Worm (Caenorhabditis elegans) whole organism, L2 larva: Measurements from ENCODE around the gene W06E11.1.

Experiments used
- C34F6.9 ChIP-seq: fragments of 150-350 bp; optimal IDR thresholded peaks from 2 replicates; lab custom pipeline; 2014; ENCODE audit warnings: missing biosample characterization, missing genetic modification characterization
- F13H6.1 ChIP-seq: sonication (generic microtip); optimal IDR thresholded peaks from 2 replicates; lab custom pipeline; 2016; ENCODE audit warnings: missing genetic modification characterization, missing compliant biosample characterization
- R02D3.7 ChIP-seq: fragments of 150-350 bp; optimal IDR thresholded peaks from 2 replicates; lab custom pipeline; 2014; ENCODE audit warnings: missing biosample characterization, missing genetic modification characterization
- Y55F3AM.14 ChIP-seq: fragments of 200-800 bp; sonication (Bioruptor generic); optimal IDR thresholded peaks from 2 replicates; lab custom pipeline; 2018; ENCODE audit warnings: mild to moderate bottlenecking, missing genetic modification characterization, missing compliant biosample characterization
- ZK546.5 ChIP-seq: sonication (generic microtip); optimal IDR thresholded peaks from 2 replicates; lab custom pipeline; 2017; ENCODE audit warnings: missing biosample characterization, missing genetic modification characterization
- alr-1 ChIP-seq: fragments of 150-350 bp; optimal IDR thresholded peaks from 2 replicates; lab custom pipeline; 2014; ENCODE audit warnings: missing biosample characterization, missing genetic modification characterization
- aly-2 ChIP-seq: fragments of 150-350 bp; optimal IDR thresholded peaks from 2 replicates; lab custom pipeline; 2014; ENCODE audit warnings: missing biosample characterization, missing genetic modification characterization
- ama-1 ChIP-seq: fragments of 150-350 bp; optimal IDR thresholded peaks from 2 replicates; lab custom pipeline; 2018; ENCODE audit warnings: inconsistent platforms
- ceh-16 ChIP-seq: fragments of 150-350 bp; optimal IDR thresholded peaks from 2 replicates; lab custom pipeline; 2014; ENCODE audit warnings: missing biosample characterization, missing genetic modification characterization
- crh-2 ChIP-seq: sonication (generic microtip); optimal IDR thresholded peaks from 2 replicates; lab custom pipeline; 2017; ENCODE audit warnings: missing biosample characterization, missing genetic modification characterization
- dmd-4 ChIP-seq: sonication (generic microtip); optimal IDR thresholded peaks from 2 replicates; lab custom pipeline; 2017; ENCODE audit warnings: missing biosample characterization, missing genetic modification characterization
- egl-27 ChIP-seq: sonication (generic microtip); optimal IDR thresholded peaks from 3 replicates; lab custom pipeline; 2017; ENCODE audit warnings: missing biosample characterization, missing genetic modification reagents, missing genetic modification characterization
- elt-1 ChIP-seq: fragments of 150-350 bp; optimal IDR thresholded peaks from 2 replicates; lab custom pipeline; 2014; ENCODE audit warnings: missing biosample characterization, missing genetic modification characterization
- elt-3 ChIP-seq: sonication (generic microtip); optimal IDR thresholded peaks from 2 replicates; lab custom pipeline; 2017; ENCODE audit warnings: missing biosample characterization, missing genetic modification characterization
- fos-1 ChIP-seq: fragments of 150-350 bp; optimal IDR thresholded peaks from 2 replicates; lab custom pipeline; 2014; ENCODE audit warnings: missing biosample characterization, missing genetic modification characterization
- gmeb-1 ChIP-seq: fragments of 150-350 bp; optimal IDR thresholded peaks from 2 replicates; lab custom pipeline; 2014; ENCODE audit warnings: missing biosample characterization, missing genetic modification characterization
- lin-11 ChIP-seq: fragments of 150-350 bp; sonication (generic microtip); optimal IDR thresholded peaks from 2 replicates; lab custom pipeline; 2014; ENCODE audit warnings: missing biosample characterization, missing genetic modification characterization, inconsistent platforms, mixed read lengths
- lin-13 ChIP-seq: fragments of 150-350 bp; optimal IDR thresholded peaks from 2 replicates; lab custom pipeline; 2014; ENCODE audit warnings: missing biosample characterization, missing genetic modification reagents, missing genetic modification characterization
- lsy-2 ChIP-seq, 2 experiments: fragments of 150-350 bp in 1 of 2; sonication (generic microtip) in 1 of 2; optimal IDR thresholded peaks; 2 replicates each; lab custom pipeline; 2014 to 2017; ENCODE audit warnings: missing biosample characterization in 2 of 2, missing genetic modification characterization in 2 of 2
- mab-5 ChIP-seq: fragments of 150-350 bp; optimal IDR thresholded peaks from 2 replicates; lab custom pipeline; 2014; ENCODE audit warnings: missing biosample characterization, missing genetic modification characterization
- mbf-1 ChIP-seq: sonication (generic microtip); optimal IDR thresholded peaks from 2 replicates; lab custom pipeline; 2017; ENCODE audit warnings: missing biosample characterization, missing genetic modification characterization
- mdl-1 ChIP-seq, 2 experiments: fragments of 150-350 bp in 1 of 2; sonication (generic microtip) in 1 of 2; optimal IDR thresholded peaks; 2 replicates each; lab custom pipeline; 2017; ENCODE audit warnings: missing biosample characterization in 2 of 2, missing genetic modification characterization in 2 of 2
- nhr-10 ChIP-seq: sonication (generic microtip); optimal IDR thresholded peaks from 2 replicates; lab custom pipeline; 2017; ENCODE audit warnings: missing biosample characterization, missing genetic modification characterization
- nhr-11 ChIP-seq: fragments of 150-350 bp; optimal IDR thresholded peaks from 2 replicates; lab custom pipeline; 2014; ENCODE audit warnings: missing biosample characterization, missing genetic modification characterization
- nhr-12 ChIP-seq: fragments of 150-350 bp; optimal IDR thresholded peaks from 2 replicates; lab custom pipeline; 2014; ENCODE audit warnings: missing biosample characterization, missing genetic modification characterization
- nhr-129 ChIP-seq: fragments of 150-350 bp; optimal IDR thresholded peaks from 2 replicates; lab custom pipeline; 2014; ENCODE audit warnings: missing biosample characterization, missing genetic modification characterization
- nhr-21 ChIP-seq: fragments of 150-350 bp; optimal IDR thresholded peaks from 2 replicates; lab custom pipeline; 2014; ENCODE audit warnings: missing biosample characterization, missing genetic modification characterization
- nhr-23 ChIP-seq: fragments of 150-350 bp; optimal IDR thresholded peaks from 2 replicates; lab custom pipeline; 2014; ENCODE audit warnings: missing biosample characterization, missing genetic modification reagents, missing genetic modification characterization
- nhr-25 ChIP-seq: fragments of 150-350 bp; sonication (generic microtip); optimal IDR thresholded peaks from 3 replicates; lab custom pipeline; 2014; ENCODE audit warnings: missing biosample characterization, missing genetic modification characterization
- nhr-6 ChIP-seq: fragments of 150-350 bp; optimal IDR thresholded peaks from 2 replicates; lab custom pipeline; 2014; ENCODE audit warnings: missing biosample characterization, missing genetic modification characterization
- nhr-77 ChIP-seq: fragments of 150-350 bp; optimal IDR thresholded peaks from 2 replicates; lab custom pipeline; 2014; ENCODE audit warnings: missing biosample characterization, missing genetic modification characterization
- peb-1 ChIP-seq: fragments of 150-350 bp; optimal IDR thresholded peaks from 2 replicates; lab custom pipeline; 2014; ENCODE audit warnings: missing biosample characterization, missing genetic modification characterization
- sem-4 ChIP-seq: fragments of 150-350 bp; optimal IDR thresholded peaks from 2 replicates; lab custom pipeline; 2014; ENCODE audit warnings: missing biosample characterization, missing genetic modification reagents, missing genetic modification characterization
- skn-1 ChIP-seq: sonication (generic microtip); optimal IDR thresholded peaks from 2 replicates; lab custom pipeline; 2017; ENCODE audit warnings: missing biosample characterization, missing genetic modification characterization
- sma-3 ChIP-seq: sonication (generic microtip); optimal IDR thresholded peaks from 2 replicates; lab custom pipeline; 2016; ENCODE audit warnings: missing genetic modification reagents, missing genetic modification characterization, missing compliant biosample characterization
- snpc-4 ChIP-seq: fragments of 150-350 bp; optimal IDR thresholded peaks from 2 replicates; lab custom pipeline; 2014; ENCODE audit warnings: missing biosample characterization, missing genetic modification characterization
- unc-55 ChIP-seq: fragments of 150-350 bp; sonication (generic microtip); optimal IDR thresholded peaks from 3 replicates; lab custom pipeline; 2014; ENCODE audit warnings: missing biosample characterization, missing genetic modification reagents, missing genetic modification characterization
- unc-62 ChIP-seq: fragments of 150-350 bp; optimal IDR thresholded peaks from 2 replicates; lab custom pipeline; 2014; ENCODE audit warnings: missing biosample characterization, missing genetic modification reagents, missing genetic modification characterization
- zag-1 ChIP-seq: fragments of 150-350 bp; optimal IDR thresholded peaks from 2 replicates; lab custom pipeline; 2014; ENCODE audit warnings: missing biosample characterization, missing genetic modification characterization
- ztf-1 ChIP-seq: fragments of 200-800 bp; sonication (Bioruptor generic); conservative IDR thresholded peaks from 2 replicates; pipeline ENCODE4 v1.3.6; 2022; ENCODE audit warnings: missing genetic modification characterization, missing compliant biosample characterization
- ztf-11 ChIP-seq: sonication (generic microtip); optimal IDR thresholded peaks from 2 replicates; lab custom pipeline; 2017; ENCODE audit warnings: missing biosample characterization, missing genetic modification characterization
- ztf-4 ChIP-seq: fragments of 150-350 bp; optimal IDR thresholded peaks from 2 replicates; lab custom pipeline; 2014; ENCODE audit warnings: missing biosample characterization, missing genetic modification characterization

Gene W06E11.1

ce11 chrIII:638319-638718 lies 3.5 kb upstream of the W06E11.1 start, which contains the start of gene sbds-1:
Gene sbds-1 (minus strand): TSS chrIII:638419.
- no peak for TF ChIP-seq alr-1 (tag; lab: Kevin White, UChicago)
- TF ChIP-seq mbf-1 (tag; lab: Kevin White, UChicago), result no peak
- TF ChIP-seq F13H6.1 (tag; lab: Kevin White, UChicago), result no peak
- no peak for TF ChIP-seq unc-62 (GFP tag; lab: Kevin White, UChicago)
- TF ChIP-seq elt-1, result no peak
- no peak for TF ChIP-seq crh-2
- no peak for TF ChIP-seq sem-4 (tag; lab: Kevin White, UChicago)
- no peak for TF ChIP-seq Y55F3AM.14
- no peak for TF ChIP-seq zag-1
- no peak for TF ChIP-seq C34F6.9 (tag; lab: Kevin White, UChicago)
- no peak for TF ChIP-seq nhr-11 (tag; lab: Kevin White, UChicago)
- no peak for TF ChIP-seq aly-2 (tag; lab: Kevin White, UChicago)
- no peak for TF ChIP-seq lsy-2 (tag; optimal IDR thresholded peaks at IDR 0.05; lab: Kevin White, UChicago)
- TF ChIP-seq ZK546.5, result no peak
- TF ChIP-seq nhr-10 (tag; lab: Kevin White, UChicago), result no peak
- no peak for TF ChIP-seq lin-11 (tag; lab: Kevin White, UChicago)
- no peak for TF ChIP-seq R02D3.7

- TF ChIP-seq nhr-77 (tag; lab: Kevin White, UChicago), result no peak
- TF ChIP-seq lsy-2 (tag; optimal IDR thresholded peaks at IDR 0.05; lab: Kevin White, UChicago), result peak; percentile 56 to 82
- peak; percentile 4 for TF ChIP-seq nhr-21
- no peak for TF ChIP-seq peb-1
- peak; percentile 83 for TF ChIP-seq sma-3 (GFP tag; lab: Kevin White, UChicago)
- peak; percentile 52 for TF ChIP-seq gmeb-1 (tag; lab: Kevin White, UChicago)
- TF ChIP-seq mbf-1 (tag; lab: Kevin White, UChicago), result no peak
- TF ChIP-seq sem-4 (tag; lab: Kevin White, UChicago), result no peak
- TF ChIP-seq ZK546.5, result no peak
- TF ChIP-seq nhr-10 (tag; lab: Kevin White, UChicago), result no peak
- no peak for TF ChIP-seq dmd-4 (tag; lab: Kevin White, UChicago)
- no peak for TF ChIP-seq ama-1 (lab: Kevin White, UChicago)
- no peak for TF ChIP-seq ceh-16 (tag; lab: Kevin White, UChicago)
- TF ChIP-seq alr-1 (tag; lab: Kevin White, UChicago), result no peak
- peak; percentile 92 for TF ChIP-seq unc-55
- TF ChIP-seq R02D3.7, result no peak
- peak; percentile 9 for TF ChIP-seq lin-13 (GFP tag; lab: Kevin White, UChicago)
- TF ChIP-seq F13H6.1 (tag; lab: Kevin White, UChicago), result peak; percentile 66
- TF ChIP-seq ztf-1 (GFP tag; lab: Robert Waterston, UW), result no peak
- TF ChIP-seq snpc-4 (tag; lab: Kevin White, UChicago), result peak; percentile 13
- TF ChIP-seq fos-1 (tag; lab: Kevin White, UChicago), result peak; percentile 59
- no peak for TF ChIP-seq elt-1
- TF ChIP-seq C34F6.9 (tag; lab: Kevin White, UChicago), result peak; percentile 90
- peak; percentile 49 for TF ChIP-seq nhr-25 (tag; lab: Kevin White, UChicago)
- TF ChIP-seq ztf-4 (tag; lab: Kevin White, UChicago), result no peak
- TF ChIP-seq nhr-6 (tag; lab: Kevin White, UChicago), result no peak
- no peak for TF ChIP-seq elt-3 (tag; lab: Kevin White, UChicago)
- no peak for TF ChIP-seq ztf-11 (tag; lab: Kevin White, UChicago)
- no peak for TF ChIP-seq egl-27 (tag; lab: Kevin White, UChicago)
- TF ChIP-seq unc-62 (GFP tag; lab: Kevin White, UChicago), result no peak
- TF ChIP-seq mab-5 (tag; lab: Kevin White, UChicago), result no peak
- peak; percentile 49 for TF ChIP-seq nhr-129 (tag; lab: Kevin White, UChicago)
- no peak for TF ChIP-seq nhr-12 (tag; lab: Kevin White, UChicago)
- TF ChIP-seq aly-2 (tag; lab: Kevin White, UChicago), result no peak
- peak in 1 of 2 experiments; percentile 12 for TF ChIP-seq mdl-1 (tag; optimal IDR thresholded peaks at IDR 0.05; lab: Kevin White, UChicago)
- no peak for TF ChIP-seq skn-1 (tag; lab: Kevin White, UChicago)
- TF ChIP-seq crh-2, result peak; percentile 81
- TF ChIP-seq Y55F3AM.14, result peak; percentile 32
- TF ChIP-seq nhr-23, result no peak
- peak; percentile 15 for TF ChIP-seq zag-1
These were observed 1.6 kb upstream of the W06E11.1 start, which contains the start of the genes tag-266 and tag-267 for ce11 chrIII:640198-640803. Gene tag-266 (minus strand): TSS chrIII:640226. Gene tag-267 (plus strand): TSS chrIII:640790.
